Fruit fly (Drosophila melanogaster) whole organism, embryonic: ENCODE data around the gene ninaC.

Experiments
- Adf1 ChIP-seq: fragments of 200-800 bp; sonication (Bioruptor generic); IDR thresholded peaks from 2 replicates; pipeline ENCODE4 v1.3.6; 2022; ENCODE audit warnings: missing biosample characterization, missing genetic modification characterization
- Atf6 ChIP-seq: fragments of 200-800 bp; sonication (Bioruptor generic); IDR thresholded peaks from 2 replicates; pipeline ENCODE4 v1.3.6; 2022; ENCODE audit warnings: missing biosample characterization, missing genetic modification characterization
- C15 ChIP-seq: fragments of 200-800 bp; sonication (Bioruptor generic); IDR thresholded peaks from 3 replicates; pipeline ENCODE4 v1.3.6; 2022; ENCODE audit warnings: missing biosample characterization, missing genetic modification characterization
- CG10147 ChIP-seq: fragments of 200-800 bp; sonication (Bioruptor generic); optimal IDR thresholded peaks from 2 replicates; lab custom pipeline; 2019; ENCODE audit warnings: missing biosample characterization, mild to moderate bottlenecking, missing genetic modification characterization, moderate library complexity
- CG10274 ChIP-seq: fragments of 200-800 bp; sonication (Bioruptor generic); optimal IDR thresholded peaks from 3 replicates; lab custom pipeline; 2017; ENCODE audit warnings: missing biosample characterization, mild to moderate bottlenecking, missing genetic modification characterization
- CG10462 ChIP-seq: fragments of 200-800 bp; sonication (Bioruptor generic); optimal IDR thresholded peaks from 2 replicates; lab custom pipeline; 2016; ENCODE audit warnings: missing biosample characterization, missing genetic modification characterization
- CG11456 ChIP-seq: fragments of 200-800 bp; sonication (Bioruptor generic); IDR thresholded peaks from 3 replicates; pipeline ENCODE4 v1.3.6; 2022; ENCODE audit warnings: missing biosample characterization, missing genetic modification characterization
- CG11560 ChIP-seq: fragments of 200-800 bp; sonication (Bioruptor generic); IDR thresholded peaks from 3 replicates; pipeline ENCODE4 v1.3.6; 2022; ENCODE audit warnings: missing biosample characterization, missing genetic modification characterization
- CG12155 ChIP-seq: fragments of 200-800 bp; sonication (Bioruptor generic); optimal IDR thresholded peaks from 3 replicates; lab custom pipeline; 2016; ENCODE audit warnings: missing biosample characterization, missing genetic modification characterization
- CG13287 ChIP-seq: fragments of 200-800 bp; sonication (Bioruptor generic); IDR thresholded peaks from 2 replicates; pipeline ENCODE4 v1.3.6; 2022; ENCODE audit warnings: missing biosample characterization, missing genetic modification characterization; ENCODE audit not compliant: partially characterized antibody
- CG13775 ChIP-seq: fragments of 200-800 bp; sonication (Bioruptor generic); optimal IDR thresholded peaks from 3 replicates; lab custom pipeline; 2017; ENCODE audit warnings: missing biosample characterization, mild to moderate bottlenecking, missing genetic modification characterization
- CG1602 ChIP-seq: fragments of 200-800 bp; sonication (Bioruptor generic); optimal IDR thresholded peaks from 3 replicates; lab custom pipeline; 2016; ENCODE audit warnings: missing biosample characterization, missing genetic modification characterization
- CG16779 ChIP-seq: fragments of 200-800 bp; sonication (Bioruptor generic); IDR thresholded peaks from 2 replicates; pipeline ENCODE4 v1.3.6; 2022; ENCODE audit warnings: missing biosample characterization, missing genetic modification characterization
- CG16813 ChIP-seq: fragments of 200-800 bp; sonication (Bioruptor generic); IDR thresholded peaks from 3 replicates; pipeline ENCODE4 v1.3.6; 2022; ENCODE audit warnings: missing biosample characterization, missing genetic modification characterization; ENCODE audit not compliant: partially characterized antibody
- CG17612 ChIP-seq: fragments of 200-800 bp; sonication (Bioruptor generic); IDR thresholded peaks from 2 replicates; pipeline ENCODE4 v1.3.6; 2022; ENCODE audit warnings: missing biosample characterization, missing genetic modification characterization
- CG17912 ChIP-seq: fragments of 200-800 bp; sonication (Bioruptor generic); optimal IDR thresholded peaks from 2 replicates; lab custom pipeline; 2018; ENCODE audit warnings: missing biosample characterization, mild to moderate bottlenecking, missing genetic modification characterization
- CG1792 ChIP-seq: fragments of 200-800 bp; sonication (Bioruptor generic); optimal IDR thresholded peaks from 2 replicates; lab custom pipeline; 2016; ENCODE audit warnings: missing biosample characterization, missing genetic modification characterization
- CG18764 ChIP-seq: fragments of 200-800 bp; sonication (Bioruptor generic); optimal IDR thresholded peaks from 3 replicates; lab custom pipeline; 2016; ENCODE audit warnings: missing biosample characterization, missing genetic modification characterization
- CG31441 ChIP-seq: fragments of 200-800 bp; sonication (Bioruptor generic); IDR thresholded peaks from 2 replicates; pipeline ENCODE4 v1.3.6; 2022; ENCODE audit warnings: missing biosample characterization, missing genetic modification characterization
- CG32767 ChIP-seq: fragments of 200-800 bp; sonication (Bioruptor generic); IDR thresholded peaks from 2 replicates; pipeline ENCODE4 v1.3.6; 2022; ENCODE audit warnings: missing biosample characterization, missing genetic modification characterization
- CG33557 ChIP-seq: fragments of 200-800 bp; sonication (Bioruptor generic); optimal IDR thresholded peaks from 2 replicates; lab custom pipeline; 2019; ENCODE audit warnings: missing biosample characterization, mild to moderate bottlenecking, missing genetic modification characterization, moderate library complexity
- CG3726 ChIP-seq: fragments of 200-800 bp; sonication (Bioruptor generic); IDR thresholded peaks from 3 replicates; pipeline ENCODE4, ENCODE4 v1.3.6; 2022; ENCODE audit warnings: missing biosample characterization, missing genetic modification characterization
- CG3847 ChIP-seq: fragments of 200-800 bp; sonication (Bioruptor generic); IDR thresholded peaks from 2 replicates; pipeline ENCODE4 v1.3.6; 2022; ENCODE audit warnings: missing biosample characterization, missing genetic modification characterization
- CG5180 ChIP-seq: fragments of 200-800 bp; sonication (Bioruptor generic); optimal IDR thresholded peaks from 3 replicates; lab custom pipeline; 2017; ENCODE audit warnings: missing biosample characterization, missing genetic modification characterization, mild to moderate bottlenecking, moderate library complexity, missing genetic modification reagents
- CG6791 ChIP-seq: fragments of 200-800 bp; sonication (Bioruptor generic); IDR thresholded peaks from 3 replicates; pipeline ENCODE4 v1.3.6; 2022; ENCODE audit warnings: missing biosample characterization, missing genetic modification characterization; ENCODE audit not compliant: partially characterized antibody
- CG7372 ChIP-seq: fragments of 200-800 bp; sonication (Bioruptor generic); IDR thresholded peaks from 2 replicates; pipeline ENCODE4 v1.3.6; 2022; ENCODE audit warnings: missing biosample characterization, missing genetic modification characterization
- CG7786 ChIP-seq: fragments of 200-800 bp; sonication (Bioruptor generic); optimal IDR thresholded peaks from 2 replicates; lab custom pipeline; 2016; ENCODE audit warnings: missing biosample characterization, missing genetic modification characterization
- Dip3 ChIP-seq: fragments of 200-800 bp; sonication (Bioruptor generic); optimal IDR thresholded peaks from 3 replicates; lab custom pipeline; 2016; ENCODE audit warnings: missing biosample characterization, missing genetic modification characterization
- E2f1 ChIP-seq: fragments of 200-800 bp; sonication (Bioruptor generic); IDR thresholded peaks from 2 replicates; pipeline ENCODE4 v1.3.6; 2022; ENCODE audit warnings: missing biosample characterization, missing genetic modification characterization
- Ets97D ChIP-seq: fragments of 200-800 bp; sonication (Bioruptor generic); optimal IDR thresholded peaks from 3 replicates; lab custom pipeline; 2016; ENCODE audit warnings: missing biosample characterization, missing genetic modification characterization
- HLH3B ChIP-seq: fragments of 200-800 bp; sonication (Bioruptor generic); IDR thresholded peaks from 2 replicates; pipeline ENCODE4 v1.3.6; 2022; ENCODE audit warnings: missing biosample characterization, missing genetic modification characterization
- HmgZ ChIP-seq: fragments of 200-800 bp; sonication (Bioruptor generic); optimal IDR thresholded peaks from 2 replicates; lab custom pipeline; 2018; ENCODE audit warnings: missing biosample characterization, mild to moderate bottlenecking, missing genetic modification characterization
- Hmr ChIP-seq: fragments of 200-800 bp; sonication (Bioruptor generic); optimal IDR thresholded peaks from 3 replicates; lab custom pipeline; 2017; ENCODE audit warnings: mild to moderate bottlenecking, missing biosample characterization, missing genetic modification reagents, missing genetic modification characterization
- Rfx ChIP-seq: fragments of 200-800 bp; sonication (Bioruptor generic); IDR thresholded peaks from 2 replicates; pipeline ENCODE4 v1.3.6; 2022; ENCODE audit warnings: missing biosample characterization, missing genetic modification characterization
- bbx ChIP-seq: fragments of 200-800 bp; sonication (Bioruptor generic); IDR thresholded peaks from 2 replicates; pipeline ENCODE4 v1.3.6; 2022; ENCODE audit warnings: missing biosample characterization, missing genetic modification characterization; ENCODE audit not compliant: partially characterized antibody
- chinmo ChIP-seq: fragments of 200-800 bp; sonication (Bioruptor generic); IDR thresholded peaks from 4 replicates; pipeline ENCODE4 v1.3.6; 2022; ENCODE audit warnings: missing biosample characterization, missing genetic modification characterization; ENCODE audit not compliant: partially characterized antibody
- dati ChIP-seq: fragments of 200-800 bp; sonication (Bioruptor generic); IDR thresholded peaks from 2 replicates; pipeline ENCODE4 v1.3.6; 2022; ENCODE audit warnings: missing biosample characterization, missing genetic modification characterization
- ems ChIP-seq: fragments of 200-800 bp; sonication (Bioruptor generic); optimal IDR thresholded peaks from 3 replicates; lab custom pipeline; 2016; ENCODE audit warnings: missing biosample characterization, missing genetic modification characterization
- esg ChIP-seq: fragments of 200-800 bp; sonication (Bioruptor generic); conservative IDR thresholded peaks from 2 replicates; pipeline ENCODE4 v1.3.6; 2022; ENCODE audit warnings: missing biosample characterization, missing genetic modification characterization
- fd3F ChIP-seq: fragments of 200-800 bp; sonication (Bioruptor generic); optimal IDR thresholded peaks from 2 replicates; lab custom pipeline; 2018; ENCODE audit warnings: missing biosample characterization, mild to moderate bottlenecking, missing genetic modification characterization, moderate library complexity
- grau ChIP-seq: fragments of 200-800 bp; optimal IDR thresholded peaks from 3 replicates; lab custom pipeline; 2019; ENCODE audit warnings: missing biosample characterization, mild to moderate bottlenecking, missing genetic modification characterization, moderate library complexity
- jigr1 ChIP-seq: fragments of 200-800 bp; sonication (Bioruptor generic); IDR thresholded peaks from 3 replicates; pipeline ENCODE4 v1.3.6; 2022; ENCODE audit warnings: missing biosample characterization, missing genetic modification characterization
- jing ChIP-seq: fragments of 200-800 bp; sonication (Bioruptor generic); optimal IDR thresholded peaks from 2 replicates; lab custom pipeline; 2018; ENCODE audit warnings: missing biosample characterization, mild to moderate bottlenecking, missing genetic modification characterization
- lbe ChIP-seq: fragments of 200-800 bp; sonication (Bioruptor generic); optimal IDR thresholded peaks from 2 replicates; lab custom pipeline; 2016; ENCODE audit warnings: missing biosample characterization, mild to moderate bottlenecking, missing genetic modification characterization
- lola ChIP-seq, 3 experiments: fragments of >200 bp in 2 of 3; fragments of 200-800 bp in 1 of 3; sonication (Bioruptor generic) in 1 of 3; optimal IDR thresholded peaks; 2 replicates each; lab custom pipeline; 2017 to 2019; ENCODE audit warnings: missing biosample characterization in 3 of 3, missing genetic modification characterization in 3 of 3, mild to moderate bottlenecking in 1 of 3, moderate library complexity in 1 of 3
- luna ChIP-seq: fragments of 200-800 bp; sonication (Bioruptor generic); optimal IDR thresholded peaks from 2 replicates; lab custom pipeline; 2016; ENCODE audit warnings: missing biosample characterization, missing genetic modification characterization
- oc ChIP-seq: fragments of 200-800 bp; sonication (Bioruptor generic); optimal IDR thresholded peaks from 2 replicates; lab custom pipeline; 2018; ENCODE audit warnings: missing biosample characterization, mild to moderate bottlenecking, missing genetic modification characterization, moderate library complexity
- ranshi ChIP-seq: fragments of 200-800 bp; sonication (Bioruptor generic); IDR thresholded peaks from 2 replicates; pipeline ENCODE4 v1.3.6; 2022; ENCODE audit warnings: missing biosample characterization, missing genetic modification characterization
- sim ChIP-seq: fragments of 200-800 bp; sonication (Bioruptor generic); IDR thresholded peaks from 2 replicates; pipeline ENCODE4 v1.3.6; 2022; ENCODE audit warnings: missing biosample characterization, missing genetic modification characterization
- sima ChIP-seq: fragments of 200-800 bp; sonication (Bioruptor generic); optimal IDR thresholded peaks from 2 replicates; lab custom pipeline; 2016; ENCODE audit warnings: missing biosample characterization, missing genetic modification characterization

The ninaC gene

DNA sequence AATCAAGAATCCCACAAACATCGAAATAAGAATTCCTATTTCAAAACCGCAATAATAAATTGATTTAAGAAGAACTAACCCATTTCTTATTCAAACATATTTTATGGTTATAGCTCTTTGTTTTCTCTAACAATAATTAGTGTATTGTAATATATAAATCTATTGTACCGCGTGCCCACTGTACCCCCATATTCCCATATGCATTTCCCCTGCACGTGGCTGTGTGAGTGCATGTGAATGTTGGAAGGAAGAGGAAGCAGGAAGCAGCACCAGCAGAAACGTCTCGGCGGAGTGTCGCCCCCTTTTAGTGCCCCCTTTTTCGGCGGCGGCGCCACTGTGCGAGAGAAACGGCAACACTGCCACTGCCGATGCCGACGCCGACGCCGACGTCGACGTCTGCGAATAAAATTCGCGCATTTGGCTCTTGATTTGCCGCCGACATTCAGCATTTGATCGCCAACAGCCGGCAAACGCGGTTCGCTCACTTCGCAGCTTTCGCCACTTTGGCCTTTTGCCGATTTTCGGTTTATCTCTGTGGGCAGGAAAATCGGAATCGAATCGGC lies 45.9 kb downstream of the ninaC start (continued):
- TF ChIP-seq Hmr (peak; percentile 63), CG10274 (GFP tag; lab: Kevin White, UChicago) (no peak), CG13287 (GFP tag; lab: Robert Waterston, UW) (no peak), CG3726 (GFP tag; lab: Robert Waterston, UW) (no peak), oc (tag; lab: Kevin White, UChicago) (no peak), chinmo (GFP tag; lab: Robert Waterston, UW) (no peak), grau (tag; lab: Kevin White, UChicago) (peak; percentile 89), CG1792 (GFP tag; lab: Kevin White, UChicago) (no peak), HmgZ (tag; lab: Kevin White, UChicago) (peak; percentile 30), lbe (GFP tag; lab: Kevin White, UChicago) (peak; percentile 71), Atf6 (GFP tag; lab: Robert Waterston, UW) (0 out of 2 replicates have a peak, but pooled peaks have one; percentile 26), CG7372 (GFP tag; lab: Robert Waterston, UW) (no peak; the same call in 1 of the 2 replicates), CG3847 (GFP tag; lab: Robert Waterston, UW) (0 out of 2 replicates have a peak, but pooled peaks have one; percentile 8), sima (GFP tag; lab: Kevin White, UChicago) (no peak), HLH3B (GFP tag; lab: Robert Waterston, UW) (peak; percentile 51; the same call in 1 of the 2 replicates), CG10147 (no peak), CG11456 (GFP tag; lab: Robert Waterston, UW) (peak; percentile 77; the same call in 2 of the 3 replicates), CG5180 (GFP tag; lab: Kevin White, UChicago) (no peak), CG1602 (GFP tag; lab: Kevin White, UChicago) (no peak), CG17612 (GFP tag; lab: Robert Waterston, UW) (no peak), CG18764 (GFP tag; lab: Kevin White, UChicago) (no peak), CG10462 (GFP tag; lab: Kevin White, UChicago) (no peak), luna (no peak), CG16813 (GFP tag; lab: Robert Waterston, UW) (no peak), CG11560 (tag; lab: Robert Waterston, UW) (0 out of 3 replicates have a peak, but pooled peaks have one; percentile 22), Rfx (GFP tag; lab: Robert Waterston, UW) (peak; percentile 65), bbx (GFP tag; lab: Robert Waterston, UW) (0 out of 2 replicates have a peak, but pooled peaks have one; percentile 13), CG13775 (peak; percentile 34), esg (peak; percentile 46; the same call in 1 of the 2 replicates), CG31441 (GFP tag; lab: Robert Waterston, UW) (no peak), Ets97D (peak; percentile 23), CG12155 (peak; percentile 45), C15 (no peak), fd3F (GFP tag; lab: Kevin White, UChicago) (no peak), dati (GFP tag; lab: Robert Waterston, UW) (no peak), E2f1 (GFP tag; lab: Robert Waterston, UW) (0 out of 2 replicates have a peak, but pooled peaks have one; percentile 30), CG6791 (GFP tag; lab: Robert Waterston, UW) (peak; percentile 55; the same call in 1 of the 3 replicates), Dip3 (GFP tag; lab: Kevin White, UChicago) (peak; percentile 61), Adf1 (GFP tag; lab: Robert Waterston, UW) (peak; percentile 94), CG7786 (peak; percentile 59), CG32767 (peak; percentile 45; the same call in 1 of the 2 replicates), ranshi (GFP tag; lab: Robert Waterston, UW) (peak; percentile 65), CG16779 (GFP tag; lab: Robert Waterston, UW) (0 out of 2 replicates have a peak, but pooled peaks have one; percentile 16), jing (GFP tag; lab: Kevin White, UChicago) (no peak), ems (GFP tag; lab: Kevin White, UChicago) (no peak), lola (GFP tag; optimal IDR thresholded peaks at IDR 0.05; lab: Kevin White, UChicago) (no peak), jigr1 (GFP tag; lab: Robert Waterston, UW) (no peak), CG33557 (GFP tag; lab: Kevin White, UChicago) (no peak), CG17912 (GFP tag; lab: Kevin White, UChicago) (no peak), sim (GFP tag; lab: Robert Waterston, UW) (no peak)
